Worm (Caenorhabditis elegans) whole organism, L4 larva: Measurements from ENCODE around the gene rps-12.

Experiments used
- F37D6.2 ChIP-seq: sonication (generic microtip); optimal IDR thresholded peaks from 2 replicates; lab custom pipeline; 2016; ENCODE audit warnings: mild to moderate bottlenecking, missing genetic modification characterization, missing compliant biosample characterization
- F49E8.2 ChIP-seq: sonication (generic microtip); optimal IDR thresholded peaks from 2 replicates; lab custom pipeline; 2016; ENCODE audit warnings: missing compliant biosample characterization, mild to moderate bottlenecking, missing genetic modification characterization, borderline replicate concordance
- T20F7.1 ChIP-seq: fragments of 200-800 bp; sonication (Bioruptor generic); optimal IDR thresholded peaks from 2 replicates; lab custom pipeline; 2018; ENCODE audit warnings: mild to moderate bottlenecking, missing genetic modification characterization, missing compliant biosample characterization
- T26A8.4 ChIP-seq: fragments of 200-800 bp; sonication (Bioruptor generic); IDR thresholded peaks from 2 replicates; pipeline ENCODE4 v1.3.6; 2022; ENCODE audit warnings: missing genetic modification characterization, missing compliant biosample characterization
- Y48G9A.11 ChIP-seq: fragments of 200-800 bp; sonication (Bioruptor generic); IDR thresholded peaks from 2 replicates; pipeline ENCODE4 v1.3.6; 2022; ENCODE audit warnings: missing genetic modification reagents, missing genetic modification characterization, missing compliant biosample characterization
- ZK337.2 ChIP-seq: fragments of 200-800 bp; sonication (Bioruptor generic); IDR thresholded peaks from 2 replicates; pipeline ENCODE4 v1.3.6; 2022; ENCODE audit warnings: missing genetic modification reagents, missing genetic modification characterization, missing compliant biosample characterization
- aha-1 ChIP-seq: fragments of 150-350 bp; peaks from one replicate; lab custom pipeline; 2014; ENCODE audit warnings: missing biosample characterization, missing genetic modification characterization
- ama-1 ChIP-seq: fragments of 150-350 bp; optimal IDR thresholded peaks from 2 replicates; lab custom pipeline; 2014; ENCODE audit warnings: inconsistent platforms, mixed read lengths
- arid-1 ChIP-seq: fragments of 200-800 bp; sonication (Bioruptor generic); conservative IDR thresholded peaks from 2 replicates; pipeline ENCODE4 v1.3.6; 2022; ENCODE audit warnings: missing genetic modification reagents, missing genetic modification characterization, missing compliant biosample characterization
- attf-4 ChIP-seq: sonication (generic microtip); optimal IDR thresholded peaks from 3 replicates; lab custom pipeline; 2017; ENCODE audit warnings: missing biosample characterization, missing genetic modification characterization
- ceh-44 ChIP-seq: fragments of 200-800 bp; sonication (Bioruptor generic); IDR thresholded peaks from 2 replicates; pipeline ENCODE4 v1.3.6; 2022; ENCODE audit warnings: missing genetic modification reagents, missing genetic modification characterization, missing compliant biosample characterization
- ceh-82 ChIP-seq: sonication (generic microtip); optimal IDR thresholded peaks from 2 replicates; lab custom pipeline; 2017; ENCODE audit warnings: missing biosample characterization, missing genetic modification characterization
- daf-16 ChIP-seq, 3 experiments: sonication (generic microtip); optimal IDR thresholded peaks; 2 replicates each; lab custom pipeline; 2016 to 2017; ENCODE audit warnings: missing genetic modification characterization in 3 of 3, missing genetic modification reagents in 3 of 3, mild to moderate bottlenecking in 2 of 3, missing compliant biosample characterization in 2 of 3, missing biosample characterization in 1 of 3, moderate library complexity in 1 of 3
- daf-19 ChIP-seq: fragments of 200-800 bp; sonication (Bioruptor generic); conservative IDR thresholded peaks from 2 replicates; pipeline ENCODE4 v1.3.6; 2022; ENCODE audit warnings: missing genetic modification characterization, missing compliant biosample characterization
- dpl-1 ChIP-seq: fragments of 150-350 bp; optimal IDR thresholded peaks from 2 replicates; lab custom pipeline; 2014; ENCODE audit warnings: missing biosample characterization, missing genetic modification reagents, missing genetic modification characterization
- duxl-1 ChIP-seq: sonication (generic microtip); optimal IDR thresholded peaks from 2 replicates; lab custom pipeline; 2016; ENCODE audit warnings: mild to moderate bottlenecking, missing genetic modification characterization, moderate library complexity, missing compliant biosample characterization; ENCODE audit not compliant: poor library complexity
- hlh-11 ChIP-seq: fragments of 200-800 bp; sonication (Bioruptor generic); optimal IDR thresholded peaks from 2 replicates; lab custom pipeline; 2018; ENCODE audit warnings: mild to moderate bottlenecking, missing genetic modification characterization, missing compliant biosample characterization
- hlh-30 ChIP-seq: sonication (generic microtip); optimal IDR thresholded peaks from 2 replicates; lab custom pipeline; 2017; ENCODE audit warnings: antibody characterized with exemption, mild to moderate bottlenecking, missing genetic modification characterization, missing compliant biosample characterization; ENCODE audit not compliant: insufficient read depth
- lin-15B ChIP-seq: fragments of 150-350 bp; sonication (generic microtip); optimal IDR thresholded peaks from 3 replicates; lab custom pipeline; 2014; ENCODE audit warnings: missing biosample characterization, missing genetic modification characterization
- lin-38 ChIP-seq: fragments of 200-800 bp; sonication (Bioruptor generic); IDR thresholded peaks from 2 replicates; pipeline ENCODE4 v1.3.6; 2022; ENCODE audit warnings: missing genetic modification reagents, missing genetic modification characterization, missing compliant biosample characterization
- lin-39 ChIP-seq: fragments of 150-350 bp; optimal IDR thresholded peaks from 2 replicates; lab custom pipeline; 2014; ENCODE audit warnings: missing biosample characterization, missing genetic modification reagents, missing genetic modification characterization
- lir-3 ChIP-seq: sonication (generic microtip); optimal IDR thresholded peaks from 2 replicates; lab custom pipeline; 2016; ENCODE audit warnings: mild to moderate bottlenecking, missing genetic modification characterization, missing compliant biosample characterization
- madf-5 ChIP-seq, 2 experiments: fragments of 200-800 bp; sonication (Bioruptor generic); IDR thresholded peaks; 2 replicates each; pipeline ENCODE4 v1.3.6; 2022; ENCODE audit warnings: missing compliant biosample characterization in 2 of 2, missing genetic modification characterization in 2 of 2
- mes-2 ChIP-seq: sonication (generic microtip); optimal IDR thresholded peaks from 2 replicates; lab custom pipeline; 2016; ENCODE audit warnings: missing genotype, mild to moderate bottlenecking, missing genetic modification characterization, missing compliant biosample characterization; ENCODE audit not compliant: poor library complexity, severe bottlenecking
- nhr-41 ChIP-seq: fragments of 200-800 bp; sonication (Bioruptor generic); IDR thresholded peaks from 2 replicates; pipeline ENCODE4 v1.3.6; 2022; ENCODE audit warnings: missing genetic modification reagents, missing genetic modification characterization, missing compliant biosample characterization
- nhr-42 ChIP-seq: fragments of 200-800 bp; sonication (Bioruptor generic); IDR thresholded peaks from 2 replicates; pipeline ENCODE4 v1.3.6; 2022; ENCODE audit warnings: missing genetic modification characterization, missing compliant biosample characterization
- nhr-6 ChIP-seq: fragments of 150-350 bp; optimal IDR thresholded peaks from 2 replicates; lab custom pipeline; 2014; ENCODE audit warnings: missing biosample characterization, missing genetic modification characterization
- nhr-76 ChIP-seq: fragments of 150-350 bp; optimal IDR thresholded peaks from 2 replicates; lab custom pipeline; 2014; ENCODE audit warnings: missing biosample characterization, missing genetic modification characterization
- pha-4 ChIP-seq, 2 experiments: fragments of 150-350 bp in 1 of 2; fragments of 200-800 bp in 1 of 2; sonication (Bioruptor generic) in 1 of 2; IDR thresholded peaks in 1 of 2; optimal IDR thresholded peaks in 1 of 2; 2 replicates each; pipeline versions ENCODE4 v1.3.6 to Lab custom; 2014 to 2022; ENCODE audit warnings: missing genetic modification characterization in 2 of 2, missing genetic modification reagents in 2 of 2, missing biosample characterization in 1 of 2, missing compliant biosample characterization in 1 of 2
- rbr-2 ChIP-seq: sonication (generic microtip); optimal IDR thresholded peaks from 2 replicates; lab custom pipeline; 2016; ENCODE audit warnings: missing genotype, missing genetic modification characterization, missing compliant biosample characterization
- saeg-2 ChIP-seq: fragments of 200-800 bp; sonication (Bioruptor generic); IDR thresholded peaks from 2 replicates; pipeline ENCODE4 v1.3.6; 2022; ENCODE audit warnings: missing genetic modification reagents, missing genetic modification characterization, missing compliant biosample characterization
- spr-1 ChIP-seq: sonication (generic microtip); optimal IDR thresholded peaks from 2 replicates; lab custom pipeline; 2016; ENCODE audit warnings: mild to moderate bottlenecking, missing genetic modification characterization, missing compliant biosample characterization
- spr-3 ChIP-seq: fragments of 200-800 bp; sonication (Bioruptor generic); optimal IDR thresholded peaks from 2 replicates; lab custom pipeline; 2018; ENCODE audit warnings: mild to moderate bottlenecking, missing genetic modification characterization, missing compliant biosample characterization
- tra-1 ChIP-seq: fragments of 200-800 bp; sonication (Bioruptor generic); IDR thresholded peaks from 2 replicates; pipeline ENCODE4 v1.3.6; 2022; ENCODE audit warnings: missing genetic modification reagents, missing genetic modification characterization, missing compliant biosample characterization
- unc-62 ChIP-seq, 3 experiments: fragments of 150-350 bp in 1 of 3; sonication (generic microtip); optimal IDR thresholded peaks in 2 of 3; peaks in 1 of 3; 1 replicate in 1 of 3; 2 replicates in 2 of 3; lab custom pipeline; 2014 to 2017; ENCODE audit warnings: missing biosample characterization in 3 of 3, missing genetic modification characterization in 3 of 3, missing genetic modification reagents in 3 of 3, missing genotype in 1 of 3
- zfp-2 ChIP-seq: sonication (generic microtip); optimal IDR thresholded peaks from 2 replicates; lab custom pipeline; 2016; ENCODE audit warnings: mild to moderate bottlenecking, missing genetic modification characterization, missing compliant biosample characterization
- zfp-3 ChIP-seq: fragments of 200-800 bp; sonication (Bioruptor generic); conservative IDR thresholded peaks from 2 replicates; pipeline ENCODE4 v1.3.6; 2022; ENCODE audit warnings: missing genetic modification reagents, missing genetic modification characterization, missing compliant biosample characterization
- zip-11 ChIP-seq: fragments of 200-800 bp; sonication (Bioruptor generic); IDR thresholded peaks from 2 replicates; pipeline ENCODE4 v1.3.6; 2022; ENCODE audit warnings: missing genetic modification characterization, missing compliant biosample characterization

The rps-12 gene

DNA sequence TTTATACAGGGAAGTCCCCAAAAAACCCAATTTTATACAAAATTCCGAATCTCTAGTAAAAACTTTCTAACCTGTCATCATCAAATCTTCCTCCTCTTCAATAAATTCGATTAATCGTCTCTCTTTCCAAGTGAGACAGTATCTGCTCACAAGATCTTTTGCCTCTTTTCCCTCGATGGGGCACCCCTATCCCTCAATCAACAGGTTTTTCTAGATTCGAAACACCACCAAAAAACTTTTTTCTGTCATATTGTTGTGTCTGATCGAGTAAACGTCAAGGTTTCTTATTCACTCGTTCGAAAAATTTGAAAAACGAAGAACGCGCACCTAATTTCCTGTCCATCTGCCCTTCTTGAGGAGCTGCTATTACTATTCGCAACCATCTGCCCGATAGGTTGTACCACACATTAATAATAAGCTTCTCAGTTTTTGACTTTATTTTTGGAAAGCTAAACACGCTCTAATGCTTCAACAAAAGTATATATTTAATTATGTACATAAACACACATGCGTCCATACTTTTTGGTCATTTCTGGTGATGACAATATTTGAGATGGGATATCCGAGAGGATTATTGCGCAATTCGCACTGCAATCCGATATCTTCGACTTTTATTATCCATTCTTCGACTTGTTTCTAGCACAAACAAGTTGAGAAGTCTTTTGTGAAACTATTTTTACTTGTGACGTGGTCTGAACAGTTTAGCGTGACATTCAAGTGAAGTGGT lies 40.2 kb downstream of the rps-12 start:
- TF ChIP-seq aha-1 (tag; lab: Kevin White, UChicago) (peak; percentile 93), zfp-2 (tag; lab: Kevin White, UChicago) (no peak), zfp-3 (GFP tag; lab: Robert Waterston, UW) (no peak), nhr-6 (tag; lab: Kevin White, UChicago) (no peak), attf-4 (tag; lab: Kevin White, UChicago) (no peak), ama-1 (lab: Kevin White, UChicago) (no peak), madf-5 (GFP tag; IDR thresholded peaks at IDR 0.05; lab: Robert Waterston, UW) (no peak), unc-62 (GFP tag; optimal IDR thresholded peaks at IDR 0.05 in 1 of 2; lab: Kevin White, UChicago) (peak in 1 of 2 experiments; percentile 13), unc-62 (tag; optimal IDR thresholded peaks at IDR 0.05; lab: Kevin White, UChicago) (no peak), hlh-11 (tag; lab: Kevin White, UChicago) (no peak), spr-3 (GFP tag; lab: Kevin White, UChicago) (no peak)

DNA sequence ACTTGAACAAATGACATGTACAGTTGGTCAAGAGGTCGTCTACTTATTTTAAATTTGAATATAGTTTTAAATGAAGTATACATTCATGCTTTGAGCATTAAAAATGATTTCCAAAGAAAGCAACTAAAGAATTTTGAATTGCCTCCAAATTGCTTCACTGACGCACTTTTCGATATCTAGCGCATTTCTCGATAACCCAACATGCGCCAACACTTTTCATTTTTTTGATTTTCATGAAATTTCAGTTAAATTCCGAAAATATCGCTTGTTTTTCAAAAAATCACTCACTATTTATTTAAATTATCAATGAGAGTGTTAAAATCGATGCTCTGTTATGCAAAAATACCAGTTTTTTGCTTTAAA lies 40.7 kb downstream of the rps-12 start:
- TF ChIP-seq Y48G9A.11, result peak; percentile 50; the same call in 1 of the 2 replicates
- TF ChIP-seq saeg-2 (GFP tag; lab: Robert Waterston, UW), result no peak
- TF ChIP-seq mes-2, result peak; percentile 35
- TF ChIP-seq dpl-1 (GFP tag; lab: Kevin White, UChicago), result peak; percentile 18
- peak; percentile 62 for TF ChIP-seq F49E8.2
- TF ChIP-seq spr-1 (tag; lab: Kevin White, UChicago), result no peak
- peak; percentile 58 for TF ChIP-seq lin-38 (GFP tag; lab: Robert Waterston, UW)

DNA sequence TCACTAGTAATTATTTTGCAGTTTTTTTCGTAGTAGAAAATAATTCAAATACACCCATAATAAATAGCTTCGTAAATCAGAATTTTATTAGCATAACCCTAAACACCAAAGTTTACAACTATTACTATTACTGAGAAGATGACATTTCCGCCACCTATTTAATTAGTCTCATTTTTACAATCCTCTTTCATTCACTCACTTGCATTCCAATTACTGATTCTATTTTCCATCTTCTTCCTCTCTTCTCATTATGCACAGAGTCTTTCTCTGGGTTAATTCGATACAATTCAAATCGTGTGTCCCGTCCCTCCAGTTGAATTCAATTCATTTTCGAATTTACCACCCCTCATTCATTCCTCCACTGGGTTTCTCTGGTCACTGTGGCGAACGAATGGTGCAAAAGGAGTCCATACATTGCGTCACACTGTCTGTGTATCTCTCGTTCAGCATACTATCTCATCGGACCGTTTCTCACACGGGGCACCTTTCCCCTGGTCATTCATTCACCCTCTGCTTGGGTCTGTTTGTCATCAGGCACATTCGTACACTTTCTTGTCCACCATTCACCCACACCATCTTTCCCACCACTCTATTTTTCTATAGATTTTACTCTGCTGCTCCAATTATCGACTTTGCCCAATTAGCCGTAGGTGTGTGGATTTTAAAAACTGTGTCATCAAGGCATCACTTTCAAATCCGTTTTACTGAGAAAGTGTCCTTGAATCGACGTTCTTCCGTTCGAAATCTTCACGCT lies 41.3 kb downstream of the rps-12 start:
- TF ChIP-seq unc-62 (GFP tag; optimal IDR thresholded peaks at IDR 0.05 in 1 of 2; lab: Kevin White, UChicago) (peak in 1 of 2 experiments; percentile 65), unc-62 (tag; optimal IDR thresholded peaks at IDR 0.05; lab: Kevin White, UChicago) (no peak), rbr-2 (no peak)

DNA sequence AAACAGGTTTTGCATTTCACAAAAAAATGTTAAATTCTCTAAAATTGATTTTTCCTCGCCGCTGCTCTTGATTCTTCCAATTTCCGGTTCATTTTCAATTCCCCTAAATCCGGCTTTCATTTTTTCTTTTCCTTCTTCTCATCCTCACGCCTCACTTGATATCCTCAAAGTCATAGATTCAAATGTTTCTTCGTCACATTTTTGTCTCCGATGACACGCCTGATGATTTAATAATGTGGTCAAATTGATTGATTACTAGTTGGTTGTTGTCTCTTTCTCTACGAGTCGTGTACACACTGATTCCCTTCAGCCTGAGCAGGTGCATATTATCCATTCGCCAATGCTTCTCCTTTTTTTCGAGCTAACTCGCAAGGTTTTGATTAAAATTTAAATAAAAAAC lies 42.4 kb downstream of the rps-12 start:
- TF ChIP-seq ceh-44 (GFP tag; lab: Robert Waterston, UW) (no peak), unc-62 (GFP tag; optimal IDR thresholded peaks at IDR 0.05 in 1 of 2; lab: Kevin White, UChicago) (peak in 1 of 2 experiments; percentile 50), unc-62 (tag; optimal IDR thresholded peaks at IDR 0.05; lab: Kevin White, UChicago) (no peak)
- TF ChIP-seq, all 104 proteins: peak for 1

DNA sequence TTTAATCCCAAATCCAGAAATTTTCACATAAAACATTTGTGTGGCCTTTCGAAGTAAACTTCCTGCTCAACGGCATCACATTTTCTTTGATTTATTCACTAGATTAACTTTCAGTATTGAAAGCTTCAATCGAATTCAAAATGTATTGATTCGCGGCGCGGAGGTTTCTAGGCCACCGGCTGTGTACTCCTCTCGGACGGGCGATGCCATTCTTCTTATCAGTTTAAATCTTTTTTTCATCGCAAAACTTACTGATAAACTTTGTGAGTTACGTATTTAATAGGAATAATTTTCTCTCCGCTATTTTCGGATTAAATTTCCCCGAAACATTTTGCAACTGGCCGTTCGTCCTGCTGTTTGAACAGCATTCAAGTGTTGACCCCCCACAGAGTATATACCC lies 42.8 kb downstream of the rps-12 start:
- TF ChIP-seq tra-1 (GFP tag; lab: Robert Waterston, UW) (peak; percentile 83), lin-15B (tag; lab: Kevin White, UChicago) (no peak), lin-39 (no peak), nhr-42 (GFP tag; lab: Robert Waterston, UW) (no peak), spr-1 (tag; lab: Kevin White, UChicago) (no peak), lir-3 (no peak), F37D6.2 (tag; lab: Kevin White, UChicago) (no peak), Y48G9A.11 (peak; percentile 36; the same call in 1 of the 2 replicates), rbr-2 (peak; percentile 56), nhr-41 (GFP tag; lab: Robert Waterston, UW) (no peak), arid-1 (GFP tag; lab: Robert Waterston, UW) (peak; percentile 56; the same call in 1 of the 2 replicates), pha-4 (GFP tag; IDR thresholded peaks at IDR 0.05; lab: Robert Waterston, UW) (no peak), pha-4 (tag; optimal IDR thresholded peaks at IDR 0.05; lab: Kevin White, UChicago) (no peak), nhr-76 (tag; lab: Kevin White, UChicago) (no peak), ceh-82 (tag; lab: Kevin White, UChicago) (no peak), duxl-1 (tag; lab: Kevin White, UChicago) (peak; percentile 82), ZK337.2 (peak; percentile 89), daf-19 (no peak), daf-16 (GFP tag; optimal IDR thresholded peaks at IDR 0.05; lab: Kevin White, UChicago) (peak in 1 of 2 experiments; percentile 36), daf-16 (tag; optimal IDR thresholded peaks at IDR 0.05; lab: Kevin White, UChicago) (peak; percentile 49), zip-11 (GFP tag; lab: Robert Waterston, UW) (no peak), T20F7.1 (GFP tag; lab: Kevin White, UChicago) (no peak), hlh-11 (tag; lab: Kevin White, UChicago) (peak; percentile 61), T26A8.4 (peak; percentile 66), hlh-30 (tag; lab: Kevin White, UChicago) (peak; percentile 28)
